Fruit fly (Drosophila melanogaster) whole organism, embryonic: Measurements from ENCODE around the gene MICAL-like.

ENCODE experiments used
- Ada2b ChIP-seq: fragments of 200-800 bp; sonication (Bioruptor generic); IDR thresholded peaks from 2 replicates; pipeline ENCODE4 v1.3.6; 2022; ENCODE audit warnings: missing biosample characterization, missing genetic modification characterization
- B-H1 ChIP-seq: fragments of 200-800 bp; sonication (Bioruptor generic); IDR thresholded peaks from 3 replicates; pipeline ENCODE4 v1.3.6; 2022; ENCODE audit warnings: missing biosample characterization, missing genetic modification characterization
- Bteb2 ChIP-seq: fragments of 200-800 bp; sonication (Bioruptor generic); optimal IDR thresholded peaks from 2 replicates; lab custom pipeline; 2016; ENCODE audit warnings: missing biosample characterization, missing genetic modification characterization
- CG10147 ChIP-seq: fragments of 200-800 bp; sonication (Bioruptor generic); optimal IDR thresholded peaks from 2 replicates; lab custom pipeline; 2019; ENCODE audit warnings: missing biosample characterization, mild to moderate bottlenecking, missing genetic modification characterization, moderate library complexity
- CG10209 ChIP-seq: fragments of 200-800 bp; sonication (Bioruptor generic); optimal IDR thresholded peaks from 3 replicates; lab custom pipeline; 2017; ENCODE audit warnings: missing biosample characterization, mild to moderate bottlenecking, missing genetic modification characterization, missing genetic modification reagents
- CG12219 ChIP-seq: fragments of 200-800 bp; sonication (Bioruptor generic); optimal IDR thresholded peaks from 3 replicates; lab custom pipeline; 2018; ENCODE audit warnings: missing biosample characterization, mild to moderate bottlenecking, missing genetic modification characterization
- CG12659 ChIP-seq: fragments of 200-800 bp; sonication (Bioruptor generic); optimal IDR thresholded peaks from 3 replicates; lab custom pipeline; 2017; ENCODE audit warnings: mild to moderate bottlenecking, missing biosample characterization, missing genetic modification reagents, missing genetic modification characterization
- CG13775 ChIP-seq: fragments of 200-800 bp; sonication (Bioruptor generic); optimal IDR thresholded peaks from 3 replicates; lab custom pipeline; 2017; ENCODE audit warnings: missing biosample characterization, mild to moderate bottlenecking, missing genetic modification characterization
- CG15514 ChIP-seq: fragments of 200-800 bp; sonication (Bioruptor generic); optimal IDR thresholded peaks from 3 replicates; lab custom pipeline; 2017; ENCODE audit warnings: missing biosample characterization, missing genetic modification characterization, mild to moderate bottlenecking, moderate library complexity, missing genetic modification reagents
- CG16815 ChIP-seq: fragments of 200-800 bp; sonication (Bioruptor generic); optimal IDR thresholded peaks from 3 replicates; lab custom pipeline; 2017; ENCODE audit warnings: missing biosample characterization, mild to moderate bottlenecking, missing genetic modification characterization
- CG1832 ChIP-seq: fragments of 200-800 bp; sonication (Bioruptor generic); optimal IDR thresholded peaks from 2 replicates; lab custom pipeline; 2017; ENCODE audit warnings: missing biosample characterization, mild to moderate bottlenecking, missing genetic modification characterization, inconsistent platforms
- CG2120 ChIP-seq: fragments of 200-800 bp; sonication (Bioruptor generic); optimal IDR thresholded peaks from 3 replicates; lab custom pipeline; 2016; ENCODE audit warnings: missing biosample characterization, missing genetic modification characterization
- CG2712 ChIP-seq: fragments of 200-800 bp; optimal IDR thresholded peaks from 3 replicates; lab custom pipeline; 2019; ENCODE audit warnings: missing biosample characterization, mild to moderate bottlenecking, missing genetic modification characterization, moderate library complexity
- CG30020 ChIP-seq: fragments of 200-800 bp; optimal IDR thresholded peaks from 2 replicates; lab custom pipeline; 2019; ENCODE audit warnings: missing biosample characterization, mild to moderate bottlenecking, missing genetic modification characterization, moderate library complexity
- CG31441 ChIP-seq: fragments of 200-800 bp; sonication (Bioruptor generic); IDR thresholded peaks from 2 replicates; pipeline ENCODE4 v1.3.6; 2022; ENCODE audit warnings: missing biosample characterization, missing genetic modification characterization
- CG32772 ChIP-seq: fragments of 200-800 bp; sonication (Bioruptor generic); IDR thresholded peaks from 2 replicates; pipeline ENCODE4 v1.3.6; 2022; ENCODE audit warnings: missing biosample characterization, missing genetic modification characterization
- CG3407 ChIP-seq: fragments of 200-800 bp; sonication (Bioruptor generic); optimal IDR thresholded peaks from 2 replicates; lab custom pipeline; 2018; ENCODE audit warnings: missing biosample characterization, mild to moderate bottlenecking, missing genetic modification characterization
- CG3995 ChIP-seq: fragments of 200-800 bp; sonication (Bioruptor generic); optimal IDR thresholded peaks from 3 replicates; lab custom pipeline; 2016; ENCODE audit warnings: missing biosample characterization, missing genetic modification characterization
- CG43689 ChIP-seq: fragments of 200-800 bp; sonication (Bioruptor generic); IDR thresholded peaks from 2 replicates; pipeline ENCODE4 v1.3.6; 2022; ENCODE audit warnings: missing biosample characterization, missing genetic modification characterization
- CG5953 ChIP-seq: fragments of 200-800 bp; sonication (Bioruptor generic); IDR thresholded peaks from 2 replicates; pipeline ENCODE4 v1.3.6; 2022; ENCODE audit warnings: missing biosample characterization, missing genetic modification characterization
- CG7928 ChIP-seq: fragments of 200-800 bp; sonication (Bioruptor generic); optimal IDR thresholded peaks from 2 replicates; lab custom pipeline; 2017; ENCODE audit warnings: missing biosample characterization, mild to moderate bottlenecking, missing genetic modification characterization
- CG8089 ChIP-seq: fragments of 200-800 bp; sonication (Bioruptor generic); optimal IDR thresholded peaks from 3 replicates; lab custom pipeline; 2016; ENCODE audit warnings: missing biosample characterization, missing genetic modification characterization
- CG8388 ChIP-seq: fragments of 200-800 bp; sonication (Bioruptor generic); optimal IDR thresholded peaks from 2 replicates; lab custom pipeline; 2019; ENCODE audit warnings: missing biosample characterization, mild to moderate bottlenecking, missing genetic modification characterization, moderate library complexity
- CG9437 ChIP-seq: fragments of 200-800 bp; sonication (Bioruptor generic); optimal IDR thresholded peaks from 2 replicates; lab custom pipeline; 2018; ENCODE audit warnings: missing biosample characterization, mild to moderate bottlenecking, missing genetic modification characterization
- CHES-1-like ChIP-seq: fragments of 200-800 bp; sonication (Bioruptor generic); optimal IDR thresholded peaks from 2 replicates; lab custom pipeline; 2016; ENCODE audit warnings: missing biosample characterization, missing genetic modification characterization
- Dbx ChIP-seq: fragments of 200-800 bp; sonication (Bioruptor generic); IDR thresholded peaks from 3 replicates; pipeline ENCODE4 v1.3.6; 2022; ENCODE audit warnings: missing biosample characterization, missing genetic modification characterization
- Dfd ChIP-seq, 2 experiments: fragments of >200 bp; optimal IDR thresholded peaks; 2 replicates each; lab custom pipeline; 2017; ENCODE audit warnings: missing biosample characterization in 2 of 2, missing genetic modification characterization in 2 of 2
- Hand ChIP-seq: fragments of 200-800 bp; sonication (Bioruptor generic); optimal IDR thresholded peaks from 2 replicates; lab custom pipeline; 2017; ENCODE audit warnings: mild to moderate bottlenecking, missing biosample characterization, missing genetic modification reagents, missing genetic modification characterization
- Lhr ChIP-seq: fragments of 200-800 bp; sonication (Bioruptor generic); optimal IDR thresholded peaks from 3 replicates; lab custom pipeline; 2017; ENCODE audit warnings: mild to moderate bottlenecking, missing biosample characterization, missing genetic modification reagents, missing genetic modification characterization
- NK7.1 ChIP-seq: fragments of 200-800 bp; sonication (Bioruptor generic); optimal IDR thresholded peaks from 3 replicates; lab custom pipeline; 2016; ENCODE audit warnings: missing biosample characterization, missing genetic modification characterization
- Opbp ChIP-seq: fragments of 200-800 bp; sonication (Bioruptor generic); IDR thresholded peaks from 3 replicates; pipeline ENCODE4 v1.3.6; 2022; ENCODE audit warnings: missing biosample characterization, missing genetic modification characterization; ENCODE audit not compliant: partially characterized antibody
- Trl ChIP-seq, 3 experiments: fragments of >200 bp in 2 of 3; fragments of 200-800 bp in 1 of 3; sonication (Bioruptor generic) in 1 of 3; optimal IDR thresholded peaks; 2 replicates in 1 of 3; 3 replicates in 2 of 3; lab custom pipeline; 2016 to 2017; ENCODE audit warnings: missing biosample characterization in 1 of 3, missing genetic modification characterization in 1 of 3
- Vsx1 ChIP-seq: fragments of 200-800 bp; sonication (Bioruptor generic); optimal IDR thresholded peaks from 2 replicates; lab custom pipeline; 2017; ENCODE audit warnings: missing biosample characterization, mild to moderate bottlenecking, missing genetic modification characterization, missing genetic modification reagents
- ato ChIP-seq: fragments of 200-800 bp; sonication (Bioruptor generic); IDR thresholded peaks from 2 replicates; pipeline ENCODE4 v1.3.6; 2022; ENCODE audit warnings: missing biosample characterization, missing genetic modification characterization; ENCODE audit not compliant: partially characterized antibody
- cato ChIP-seq: fragments of 200-800 bp; sonication (Bioruptor generic); optimal IDR thresholded peaks from 2 replicates; lab custom pipeline; 2016; ENCODE audit warnings: missing biosample characterization, missing genetic modification characterization, borderline replicate concordance
- chn ChIP-seq: fragments of 200-800 bp; sonication (Bioruptor generic); optimal IDR thresholded peaks from 2 replicates; lab custom pipeline; 2016; ENCODE audit warnings: missing biosample characterization, missing genetic modification characterization
- dmrt99B ChIP-seq: fragments of 200-800 bp; sonication (Bioruptor generic); optimal IDR thresholded peaks from 2 replicates; lab custom pipeline; 2018; ENCODE audit warnings: missing biosample characterization, mild to moderate bottlenecking, missing genetic modification characterization, moderate library complexity
- esg ChIP-seq: fragments of 200-800 bp; sonication (Bioruptor generic); conservative IDR thresholded peaks from 2 replicates; pipeline ENCODE4 v1.3.6; 2022; ENCODE audit warnings: missing biosample characterization, missing genetic modification characterization
- ewg ChIP-seq: fragments of 200-800 bp; sonication (Bioruptor generic); optimal IDR thresholded peaks from 3 replicates; lab custom pipeline; 2017; ENCODE audit warnings: mild to moderate bottlenecking, missing biosample characterization, missing genetic modification reagents, missing genetic modification characterization
- gcm2 ChIP-seq: fragments of 200-800 bp; sonication (Bioruptor generic); optimal IDR thresholded peaks from 2 replicates; lab custom pipeline; 2016; ENCODE audit warnings: missing biosample characterization, missing genetic modification characterization
- ind ChIP-seq: fragments of 200-800 bp; sonication (Bioruptor generic); optimal IDR thresholded peaks from 3 replicates; lab custom pipeline; 2016; ENCODE audit warnings: missing biosample characterization, missing genetic modification characterization
- lilli ChIP-seq: fragments of 200-800 bp; sonication (Bioruptor generic); optimal IDR thresholded peaks from 3 replicates; lab custom pipeline; 2016; ENCODE audit warnings: missing biosample characterization, missing genetic modification characterization
- lola ChIP-seq, 3 experiments: fragments of >200 bp in 2 of 3; fragments of 200-800 bp in 1 of 3; sonication (Bioruptor generic) in 1 of 3; optimal IDR thresholded peaks; 2 replicates each; lab custom pipeline; 2017 to 2019; ENCODE audit warnings: missing biosample characterization in 3 of 3, missing genetic modification characterization in 3 of 3, mild to moderate bottlenecking in 1 of 3, moderate library complexity in 1 of 3
- p53 ChIP-seq: fragments of 200-800 bp; sonication (Bioruptor generic); optimal IDR thresholded peaks from 2 replicates; lab custom pipeline; 2016; ENCODE audit warnings: missing biosample characterization, missing genetic modification characterization
- salm ChIP-seq: fragments of 200-800 bp; sonication (Bioruptor generic); optimal IDR thresholded peaks from 2 replicates; lab custom pipeline; 2018; ENCODE audit warnings: missing biosample characterization, mild to moderate bottlenecking, missing genetic modification characterization
- schlank ChIP-seq: fragments of 200-800 bp; sonication (Bioruptor generic); optimal IDR thresholded peaks from 2 replicates; lab custom pipeline; 2018; ENCODE audit warnings: missing biosample characterization, mild to moderate bottlenecking, missing genetic modification characterization
- stwl ChIP-seq: fragments of 200-800 bp; sonication (Bioruptor generic); optimal IDR thresholded peaks from 3 replicates; lab custom pipeline; 2018; ENCODE audit warnings: missing biosample characterization, mild to moderate bottlenecking, missing genetic modification characterization, moderate library complexity
- tup ChIP-seq: fragments of 200-800 bp; sonication (Bioruptor generic); optimal IDR thresholded peaks from 2 replicates; lab custom pipeline; 2016; ENCODE audit warnings: missing biosample characterization, mild to moderate bottlenecking, missing genetic modification characterization, moderate library complexity
- z ChIP-seq: fragments of 200-800 bp; sonication (Bioruptor generic); IDR thresholded peaks from 3 replicates; pipeline ENCODE4 v1.3.6; 2022; ENCODE audit warnings: missing biosample characterization, missing genetic modification characterization

Gene MICAL-like

DNA sequence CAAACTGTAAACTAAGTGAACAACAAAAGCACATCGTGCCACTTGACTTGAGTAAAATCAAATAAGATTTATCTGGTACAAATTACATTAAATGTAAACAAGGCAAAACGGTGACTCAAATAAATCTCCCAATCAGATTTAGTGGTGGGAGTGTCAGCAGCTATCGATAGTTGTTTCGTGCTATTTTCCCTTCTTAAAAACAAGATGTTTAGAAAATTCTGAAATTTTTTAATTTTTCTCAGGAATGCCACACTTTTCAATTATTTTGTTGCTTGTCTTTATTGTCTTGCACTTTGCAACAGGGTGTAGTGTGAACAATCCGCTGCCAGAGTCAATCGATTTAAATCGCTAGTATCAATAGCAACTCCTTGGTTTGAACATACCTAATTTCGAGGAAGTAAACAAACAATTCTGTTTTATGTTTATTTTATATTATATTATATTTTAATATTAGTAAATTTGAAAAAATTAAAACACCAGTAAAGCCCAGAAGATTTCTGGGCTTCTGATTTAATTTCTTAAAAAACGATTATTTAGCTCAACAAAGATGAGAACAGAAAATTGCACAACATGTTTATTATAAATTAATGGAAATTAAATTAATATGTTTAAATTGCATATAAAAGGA, at the start of gene MICAL-like:
Gene MICAL-like (minus strand): TSS at position 138 of the 628 bp plus-strand sequence.
- TF ChIP-seq CHES-1-like (GFP tag; lab: Kevin White, UChicago) (no peak), CG30020 (no peak), lola (GFP tag; optimal IDR thresholded peaks at IDR 0.05; lab: Kevin White, UChicago) (no peak), B-H1 (GFP tag; lab: Robert Waterston, UW) (no peak), CG10209 (GFP tag; lab: Kevin White, UChicago) (no peak), Opbp (GFP tag; lab: Robert Waterston, UW) (peak; percentile 54; the same call in 1 of the 3 replicates), salm (tag; lab: Kevin White, UChicago) (no peak), Hand (GFP tag; lab: Kevin White, UChicago) (no peak), Bteb2 (GFP tag; lab: Kevin White, UChicago) (peak; percentile 17), dmrt99B (tag; lab: Kevin White, UChicago) (no peak), ind (GFP tag; lab: Kevin White, UChicago) (peak; percentile 33), CG15514 (GFP tag; lab: Kevin White, UChicago) (peak; percentile 19), CG13775 (GFP tag; lab: Kevin White, UChicago) (no peak), CG2120 (GFP tag; lab: Kevin White, UChicago) (peak; percentile 33), CG9437 (GFP tag; lab: Kevin White, UChicago) (peak; percentile 6), CG3407 (GFP tag; lab: Kevin White, UChicago) (no peak), z (GFP tag; lab: Robert Waterston, UW) (no peak), CG8388 (GFP tag; lab: Kevin White, UChicago) (no peak), Ada2b (peak; percentile 49), CG7928 (GFP tag; lab: Kevin White, UChicago) (no peak), CG32772 (GFP tag; lab: Robert Waterston, UW) (no peak), Dbx (GFP tag; lab: Robert Waterston, UW) (no peak), gcm2 (no peak), CG2712 (tag; lab: Kevin White, UChicago) (no peak), ato (GFP tag; lab: Robert Waterston, UW) (peak; percentile 36; the same call in 1 of the 2 replicates), esg (GFP tag; lab: Robert Waterston, UW) (no peak), NK7.1 (GFP tag; lab: Kevin White, UChicago) (no peak), Lhr (GFP tag; lab: Kevin White, UChicago) (no peak), CG10147 (GFP tag; lab: Kevin White, UChicago) (no peak), chn (GFP tag; lab: Kevin White, UChicago) (peak; percentile 5), tup (GFP tag; lab: Kevin White, UChicago) (no peak), CG12219 (GFP tag; lab: Kevin White, UChicago) (no peak), ewg (GFP tag; lab: Kevin White, UChicago) (no peak), p53 (GFP tag; lab: Kevin White, UChicago) (no peak), CG1832 (GFP tag; lab: Kevin White, UChicago) (no peak), CG43689 (GFP tag; lab: Robert Waterston, UW) (no peak), CG31441 (GFP tag; lab: Robert Waterston, UW) (no peak), Trl (optimal IDR thresholded peaks at IDR 0.05; lab: Kevin White, UChicago) (no peak), Trl (GFP tag; optimal IDR thresholded peaks at IDR 0.05; lab: Kevin White, UChicago) (no peak), cato (GFP tag; lab: Kevin White, UChicago) (no peak), lilli (GFP tag; lab: Kevin White, UChicago) (peak; percentile 27), schlank (no peak), CG8089 (GFP tag; lab: Kevin White, UChicago) (no peak), CG5953 (GFP tag; lab: Robert Waterston, UW) (no peak), Dfd (GFP tag; optimal IDR thresholded peaks at IDR 0.05; lab: Kevin White, UChicago) (no peak), CG12659 (GFP tag; lab: Kevin White, UChicago) (no peak), stwl (tag; lab: Kevin White, UChicago) (peak; percentile 71), CG3995 (GFP tag; lab: Kevin White, UChicago) (peak; percentile 89), CG16815 (GFP tag; lab: Kevin White, UChicago) (no peak), Vsx1 (GFP tag; lab: Kevin White, UChicago) (no peak)
